Worm (Caenorhabditis elegans): ENCODE results near the gene phlp-2.

- no peak for TF ChIP-seq lin-13 (tag; optimal IDR thresholded peaks at IDR 0.05)
- TF ChIP-seq nhr-76 (tag; optimal IDR thresholded peaks at IDR 0.05): no peak
- TF ChIP-seq sptf-1 (tag; optimal IDR thresholded peaks at IDR 0.05): no peak
- TF ChIP-seq elt-3 (tag; optimal IDR thresholded peaks at IDR 0.05): no peak
- no peak for TF ChIP-seq drap-1 (GFP tag; optimal IDR thresholded peaks at IDR 0.05)
These were observed 19.6 kb downstream of the phlp-2 start, which contains the start of gene F43C1.5 for ce11 chrIII:4228841-4229240.
